Fruit fly (Drosophila melanogaster) whole organism, embryonic: ENCODE data around the gene Tsp96F.

ENCODE experiments used
- Bteb2 ChIP-seq: fragments of 200-800 bp; sonication (Bioruptor generic); optimal IDR thresholded peaks from 2 replicates; lab custom pipeline; 2016; ENCODE audit warnings: missing biosample characterization, missing genetic modification characterization
- CG10209 ChIP-seq: fragments of 200-800 bp; sonication (Bioruptor generic); optimal IDR thresholded peaks from 3 replicates; lab custom pipeline; 2017; ENCODE audit warnings: missing biosample characterization, mild to moderate bottlenecking, missing genetic modification characterization, missing genetic modification reagents
- CG10654 ChIP-seq: fragments of 200-800 bp; sonication (Bioruptor generic); optimal IDR thresholded peaks from 2 replicates; lab custom pipeline; 2016; ENCODE audit warnings: missing biosample characterization, missing genetic modification characterization
- CG11093 ChIP-seq: fragments of 200-800 bp; sonication (Bioruptor generic); IDR thresholded peaks from 3 replicates; pipeline ENCODE4 v1.3.6; 2022; ENCODE audit warnings: missing biosample characterization, missing genetic modification characterization
- CG12744 ChIP-seq: fragments of 200-800 bp; sonication (Bioruptor generic); optimal IDR thresholded peaks from 2 replicates; lab custom pipeline; 2016; ENCODE audit warnings: missing biosample characterization, missing genetic modification characterization
- CG13287 ChIP-seq: fragments of 200-800 bp; sonication (Bioruptor generic); IDR thresholded peaks from 2 replicates; pipeline ENCODE4 v1.3.6; 2022; ENCODE audit warnings: missing biosample characterization, missing genetic modification characterization; ENCODE audit not compliant: partially characterized antibody
- CG13775 ChIP-seq: fragments of 200-800 bp; sonication (Bioruptor generic); optimal IDR thresholded peaks from 3 replicates; lab custom pipeline; 2017; ENCODE audit warnings: missing biosample characterization, mild to moderate bottlenecking, missing genetic modification characterization
- CG14014 ChIP-seq: fragments of 200-800 bp; sonication (Bioruptor generic); IDR thresholded peaks from 2 replicates; pipeline ENCODE4 v1.3.6; 2022; ENCODE audit warnings: missing biosample characterization, missing genetic modification characterization
- CG16815 ChIP-seq: fragments of 200-800 bp; sonication (Bioruptor generic); optimal IDR thresholded peaks from 3 replicates; lab custom pipeline; 2017; ENCODE audit warnings: missing biosample characterization, mild to moderate bottlenecking, missing genetic modification characterization
- CG17186 ChIP-seq: fragments of 200-800 bp; sonication (Bioruptor generic); optimal IDR thresholded peaks from 3 replicates; lab custom pipeline; 2017; ENCODE audit warnings: missing biosample characterization, missing genetic modification reagents, missing genetic modification characterization
- CG17328 ChIP-seq: fragments of 200-800 bp; sonication (Bioruptor generic); IDR thresholded peaks from 2 replicates; pipeline ENCODE4 v1.3.6; 2022; ENCODE audit warnings: missing biosample characterization, missing genetic modification characterization
- CG18262 ChIP-seq: fragments of 200-800 bp; optimal IDR thresholded peaks from 3 replicates; lab custom pipeline; 2019; ENCODE audit warnings: missing biosample characterization, mild to moderate bottlenecking, missing genetic modification characterization, moderate library complexity
- CG2120 ChIP-seq: fragments of 200-800 bp; sonication (Bioruptor generic); optimal IDR thresholded peaks from 3 replicates; lab custom pipeline; 2016; ENCODE audit warnings: missing biosample characterization, missing genetic modification characterization
- CG2202 ChIP-seq: fragments of 200-800 bp; sonication (Bioruptor generic); optimal IDR thresholded peaks from 2 replicates; lab custom pipeline; 2018; ENCODE audit warnings: missing biosample characterization, mild to moderate bottlenecking, missing genetic modification characterization
- CG31224 ChIP-seq: fragments of 200-800 bp; sonication (Bioruptor generic); IDR thresholded peaks from 2 replicates; pipeline ENCODE4 v1.3.6; 2022; ENCODE audit warnings: missing biosample characterization, missing genetic modification characterization
- CG34376 ChIP-seq: fragments of 200-800 bp; sonication (Bioruptor generic); optimal IDR thresholded peaks from 2 replicates; lab custom pipeline; 2018; ENCODE audit warnings: missing biosample characterization, mild to moderate bottlenecking, missing genetic modification characterization
- CG6813 ChIP-seq: fragments of 200-800 bp; sonication (Bioruptor generic); optimal IDR thresholded peaks from 2 replicates; lab custom pipeline; 2017; ENCODE audit warnings: missing biosample characterization, missing genetic modification characterization, mild to moderate bottlenecking, moderate library complexity, missing genetic modification reagents
- CG8359 ChIP-seq: fragments of 200-800 bp; sonication (Bioruptor generic); optimal IDR thresholded peaks from 2 replicates; lab custom pipeline; 2017; ENCODE audit warnings: missing biosample characterization, mild to moderate bottlenecking, missing genetic modification characterization, borderline replicate concordance
- CG9609 ChIP-seq: fragments of 200-800 bp; sonication (Bioruptor generic); optimal IDR thresholded peaks from 3 replicates; lab custom pipeline; 2016; ENCODE audit warnings: missing biosample characterization, missing genetic modification characterization
- CoRest ChIP-seq: fragments of 200-800 bp; sonication (Bioruptor generic); optimal IDR thresholded peaks from 3 replicates; lab custom pipeline; 2018; ENCODE audit warnings: missing biosample characterization, mild to moderate bottlenecking, missing genetic modification characterization, moderate library complexity
- D19A ChIP-seq: fragments of 200-800 bp; optimal IDR thresholded peaks from 3 replicates; lab custom pipeline; 2019; ENCODE audit warnings: missing biosample characterization, mild to moderate bottlenecking, missing genetic modification characterization, moderate library complexity
- Doc3 ChIP-seq: fragments of 200-800 bp; sonication (Bioruptor generic); IDR thresholded peaks from 3 replicates; pipeline ENCODE4 v1.3.6; 2022; ENCODE audit warnings: missing biosample characterization, missing genetic modification characterization; ENCODE audit not compliant: partially characterized antibody
- Gug ChIP-seq: fragments of 200-800 bp; sonication (Bioruptor generic); IDR thresholded peaks from 4 replicates; pipeline ENCODE4 v1.3.6; 2022; ENCODE audit warnings: missing biosample characterization, missing genetic modification characterization
- H2.0 ChIP-seq: fragments of 200-800 bp; sonication (Bioruptor generic); IDR thresholded peaks from 2 replicates; pipeline ENCODE4 v1.3.6; 2022; ENCODE audit warnings: missing biosample characterization, missing genetic modification characterization
- Neu2 ChIP-seq: fragments of 200-800 bp; sonication (Bioruptor generic); optimal IDR thresholded peaks from 3 replicates; lab custom pipeline; 2016; ENCODE audit warnings: missing biosample characterization, missing genetic modification characterization, borderline replicate concordance
- Oli ChIP-seq: fragments of 200-800 bp; sonication (Bioruptor generic); optimal IDR thresholded peaks from 2 replicates; lab custom pipeline; 2018; ENCODE audit warnings: missing biosample characterization, mild to moderate bottlenecking, missing genetic modification characterization, moderate library complexity
- PHDP ChIP-seq: fragments of 200-800 bp; sonication (Bioruptor generic); optimal IDR thresholded peaks from 3 replicates; lab custom pipeline; 2018; ENCODE audit warnings: missing biosample characterization, mild to moderate bottlenecking, missing genetic modification characterization, moderate library complexity
- Rfx ChIP-seq: fragments of 200-800 bp; sonication (Bioruptor generic); IDR thresholded peaks from 2 replicates; pipeline ENCODE4 v1.3.6; 2022; ENCODE audit warnings: missing biosample characterization, missing genetic modification characterization
- Usf ChIP-seq: fragments of 200-800 bp; sonication (Bioruptor generic); optimal IDR thresholded peaks from 2 replicates; lab custom pipeline; 2017; ENCODE audit warnings: missing genotype, missing biosample characterization, missing genetic modification characterization
- amos ChIP-seq: fragments of 200-800 bp; sonication (Bioruptor generic); IDR thresholded peaks from 2 replicates; pipeline ENCODE4 v1.3.6; 2022; ENCODE audit warnings: missing biosample characterization, missing genetic modification characterization; ENCODE audit not compliant: partially characterized antibody
- cad ChIP-seq: fragments of >200 bp; optimal IDR thresholded peaks from 2 replicates; lab custom pipeline; 2017; ENCODE audit warnings: missing biosample characterization, missing genetic modification characterization
- chinmo ChIP-seq: fragments of 200-800 bp; sonication (Bioruptor generic); IDR thresholded peaks from 4 replicates; pipeline ENCODE4 v1.3.6; 2022; ENCODE audit warnings: missing biosample characterization, missing genetic modification characterization; ENCODE audit not compliant: partially characterized antibody
- chn ChIP-seq: fragments of 200-800 bp; sonication (Bioruptor generic); optimal IDR thresholded peaks from 2 replicates; lab custom pipeline; 2016; ENCODE audit warnings: missing biosample characterization, missing genetic modification characterization
- dmrt99B ChIP-seq: fragments of 200-800 bp; sonication (Bioruptor generic); optimal IDR thresholded peaks from 2 replicates; lab custom pipeline; 2018; ENCODE audit warnings: missing biosample characterization, mild to moderate bottlenecking, missing genetic modification characterization, moderate library complexity
- emc ChIP-seq: fragments of 200-800 bp; sonication (Bioruptor generic); optimal IDR thresholded peaks from 2 replicates; lab custom pipeline; 2016; ENCODE audit warnings: missing biosample characterization, missing genetic modification characterization
- fd3F ChIP-seq: fragments of 200-800 bp; sonication (Bioruptor generic); optimal IDR thresholded peaks from 2 replicates; lab custom pipeline; 2018; ENCODE audit warnings: missing biosample characterization, mild to moderate bottlenecking, missing genetic modification characterization, moderate library complexity
- fd96Cb ChIP-seq: fragments of 200-800 bp; sonication (Bioruptor generic); optimal IDR thresholded peaks from 2 replicates; lab custom pipeline; 2018; ENCODE audit warnings: missing biosample characterization, mild to moderate bottlenecking, missing genetic modification characterization, moderate library complexity
- gcm2 ChIP-seq: fragments of 200-800 bp; sonication (Bioruptor generic); optimal IDR thresholded peaks from 2 replicates; lab custom pipeline; 2016; ENCODE audit warnings: missing biosample characterization, missing genetic modification characterization
- hth ChIP-seq: fragments of >200 bp; optimal IDR thresholded peaks from 2 replicates; lab custom pipeline; 2017; ENCODE audit warnings: inconsistent platforms
- ken ChIP-seq: fragments of 200-800 bp; sonication (Bioruptor generic); IDR thresholded peaks from 3 replicates; pipeline ENCODE4 v1.3.6; 2022; ENCODE audit warnings: missing biosample characterization, missing genetic modification characterization
- kni ChIP-seq: fragments of 200-800 bp; sonication (Bioruptor generic); optimal IDR thresholded peaks from 3 replicates; lab custom pipeline; 2017; ENCODE audit warnings: mild to moderate bottlenecking, missing biosample characterization, missing genetic modification reagents, missing genetic modification characterization
- lmd ChIP-seq: fragments of 200-800 bp; sonication (Bioruptor generic); IDR thresholded peaks from 2 replicates; pipeline ENCODE4 v1.3.6; 2022; ENCODE audit warnings: missing biosample characterization, missing genetic modification characterization
- luna ChIP-seq: fragments of 200-800 bp; sonication (Bioruptor generic); optimal IDR thresholded peaks from 2 replicates; lab custom pipeline; 2016; ENCODE audit warnings: missing biosample characterization, missing genetic modification characterization
- p53 ChIP-seq: fragments of 200-800 bp; sonication (Bioruptor generic); optimal IDR thresholded peaks from 2 replicates; lab custom pipeline; 2016; ENCODE audit warnings: missing biosample characterization, missing genetic modification characterization
- pfk ChIP-seq: fragments of 200-800 bp; sonication (Bioruptor generic); optimal IDR thresholded peaks from 2 replicates; lab custom pipeline; 2018; ENCODE audit warnings: missing biosample characterization, mild to moderate bottlenecking, missing genetic modification characterization, moderate library complexity
- pum ChIP-seq: fragments of 200-800 bp; sonication (Bioruptor generic); optimal IDR thresholded peaks from 2 replicates; lab custom pipeline; 2016; ENCODE audit warnings: missing biosample characterization, missing genetic modification characterization
- rib ChIP-seq: fragments of 200-800 bp; sonication (Bioruptor generic); IDR thresholded peaks from 2 replicates; pipeline ENCODE4 v1.3.6; 2022; ENCODE audit warnings: missing biosample characterization, missing genetic modification characterization
- sim ChIP-seq: fragments of 200-800 bp; sonication (Bioruptor generic); IDR thresholded peaks from 2 replicates; pipeline ENCODE4 v1.3.6; 2022; ENCODE audit warnings: missing biosample characterization, missing genetic modification characterization
- ttk ChIP-seq: fragments of 200-800 bp; sonication (Bioruptor generic); IDR thresholded peaks from 2 replicates; pipeline ENCODE4 v2.1.2; 2022; ENCODE audit warnings: missing biosample characterization, missing genetic modification characterization
- wek ChIP-seq: fragments of 200-800 bp; sonication (Bioruptor generic); optimal IDR thresholded peaks from 3 replicates; lab custom pipeline; 2018; ENCODE audit warnings: missing biosample characterization, mild to moderate bottlenecking, missing genetic modification characterization, moderate library complexity
- zfh1 ChIP-seq: fragments of 200-800 bp; sonication (Bioruptor generic); IDR thresholded peaks from 3 replicates; pipeline ENCODE4 v1.3.6; 2022; ENCODE audit warnings: missing biosample characterization, missing genetic modification characterization

The Tsp96F gene

DNA sequence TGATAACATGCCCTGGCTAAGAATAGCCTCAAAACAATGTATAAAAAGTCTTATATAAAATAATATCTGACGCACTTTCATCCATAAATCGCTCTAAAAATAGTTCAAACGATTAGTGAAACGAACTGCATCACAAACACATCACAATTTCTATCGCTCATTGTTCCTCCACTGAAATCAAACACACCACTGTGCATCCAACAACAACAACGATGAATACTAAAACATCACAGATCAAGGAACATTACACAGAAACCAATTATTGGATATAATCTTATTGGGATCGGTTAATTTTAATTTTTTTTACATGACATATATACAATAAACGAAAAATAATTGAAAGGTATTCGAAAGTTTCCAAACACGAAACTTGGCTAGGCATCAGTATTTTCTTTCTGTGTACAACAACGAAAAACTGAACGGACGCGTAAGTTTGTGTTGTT is 1.9 kb downstream of the Tsp96F start (continued):
- TF ChIP-seq ken (GFP tag; lab: Robert Waterston, UW) (no peak), CG16815 (GFP tag; lab: Kevin White, UChicago) (peak; percentile 28), CG10654 (GFP tag; lab: Kevin White, UChicago) (peak; percentile 65), CG10209 (peak; percentile 54), CG31224 (GFP tag; lab: Robert Waterston, UW) (no peak), ttk (GFP tag; lab: Robert Waterston, UW) (peak; percentile 73; the same call in 1 of the 2 replicates), CG11093 (GFP tag; lab: Robert Waterston, UW) (peak; percentile 60; the same call in 2 of the 3 replicates), CG6813 (GFP tag; lab: Kevin White, UChicago) (peak; percentile 70), Doc3 (GFP tag; lab: Robert Waterston, UW) (no peak), dmrt99B (tag; lab: Kevin White, UChicago) (peak; percentile 90), wek (no peak), luna (GFP tag; lab: Kevin White, UChicago) (no peak), Rfx (peak; percentile 89), Bteb2 (peak; percentile 43), pfk (GFP tag; lab: Kevin White, UChicago) (no peak), CG34376 (GFP tag; lab: Kevin White, UChicago) (no peak), zfh1 (no peak; the same call in 1 of the 3 replicates), chn (peak; percentile 71), pum (GFP tag; lab: Kevin White, UChicago) (peak; percentile 53), emc (GFP tag; lab: Kevin White, UChicago) (peak; percentile 3), CG13775 (GFP tag; lab: Kevin White, UChicago) (peak; percentile 66), cad (no peak), CG17186 (peak; percentile 7), CG18262 (tag; lab: Kevin White, UChicago) (peak; percentile 88), CG17328 (GFP tag; lab: Robert Waterston, UW) (peak; percentile 83), sim (peak; percentile 60; the same call in 1 of the 2 replicates), CG14014 (GFP tag; lab: Robert Waterston, UW) (peak; percentile 76), gcm2 (GFP tag; lab: Kevin White, UChicago) (peak; percentile 54), chinmo (GFP tag; lab: Robert Waterston, UW) (no peak), PHDP (tag; lab: Kevin White, UChicago) (peak; percentile 84), fd3F (GFP tag; lab: Kevin White, UChicago) (peak; percentile 61), CG2202 (tag; lab: Kevin White, UChicago) (peak; percentile 65), CG13287 (no peak), CG2120 (GFP tag; lab: Kevin White, UChicago) (peak; percentile 79), D19A (tag; lab: Kevin White, UChicago) (peak; percentile 77), p53 (GFP tag; lab: Kevin White, UChicago) (no peak), kni (GFP tag; lab: Kevin White, UChicago) (no peak), H2.0 (GFP tag; lab: Robert Waterston, UW) (peak; percentile 78), Usf (GFP tag; lab: Kevin White, UChicago) (peak; percentile 31), CoRest (tag; lab: Kevin White, UChicago) (peak; percentile 87), lmd (GFP tag; lab: Robert Waterston, UW) (no peak; the same call in 1 of the 2 replicates), CG9609 (GFP tag; lab: Kevin White, UChicago) (peak; percentile 60), amos (GFP tag; lab: Robert Waterston, UW) (no peak), Gug (GFP tag; lab: Robert Waterston, UW) (peak; percentile 67), CG12744 (peak; percentile 31), Neu2 (GFP tag; lab: Kevin White, UChicago) (no peak), Oli (peak; percentile 84), hth (lab: Kevin White, UChicago) (no peak), CG8359 (GFP tag; lab: Kevin White, UChicago) (peak; percentile 59), fd96Cb (tag; lab: Kevin White, UChicago) (peak; percentile 84), rib (GFP tag; lab: Robert Waterston, UW) (peak; percentile 27; the same call in 1 of the 2 replicates)
